Worm (Caenorhabditis elegans): ENCODE measurements around the gene C13C4.6.

The C13C4.6 gene

DNA sequence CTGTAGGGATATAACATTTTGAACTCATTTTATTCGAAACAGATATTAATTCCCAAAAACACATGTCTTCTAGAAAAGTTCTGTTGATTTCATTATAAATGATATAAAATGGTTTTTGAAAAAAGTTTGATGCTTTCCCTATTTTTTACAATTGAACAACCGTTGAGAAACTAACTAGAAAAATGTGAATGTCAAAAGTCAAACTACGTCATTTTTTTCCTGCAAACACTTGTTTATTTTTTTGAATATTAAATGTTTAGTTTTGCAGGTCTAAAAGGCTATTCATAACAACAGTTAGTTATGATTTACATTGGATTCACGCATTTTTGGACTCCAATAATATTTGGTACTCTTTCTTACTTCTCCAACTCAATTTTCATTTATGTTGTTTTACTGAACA is 41.5 kb downstream of the C13C4.6 start, which contains the start of gene srj-4:
TSS of gene srj-4 (plus strand) at position 301 of the 400 bp plus-strand sequence.
- TF ChIP-seq ces-1 (GFP tag; optimal IDR thresholded peaks at IDR 0.05) (no peak), mep-1 (tag; optimal IDR thresholded peaks at IDR 0.05) (no peak), lsy-2 (tag; optimal IDR thresholded peaks at IDR 0.05) (no peak), cnd-1 (tag; optimal IDR thresholded peaks at IDR 0.05) (no peak), drap-1 (GFP tag; optimal IDR thresholded peaks at IDR 0.05) (no peak), unc-120 (tag; optimal IDR thresholded peaks at IDR 0.05; ENCODE audit: poor library complexity, severe bottlenecking) (no peak), ceh-83 (GFP tag; optimal IDR thresholded peaks at IDR 0.05) (no peak), ham-2 (GFP tag; optimal IDR thresholded peaks at IDR 0.05) (no peak), lin-32 (GFP tag; optimal IDR thresholded peaks at IDR 0.05) (no peak), ceh-39 (tag; optimal IDR thresholded peaks at IDR 0.05) (no peak), zip-8 (tag; optimal IDR thresholded peaks at IDR 0.05) (no peak), elt-3 (tag; optimal IDR thresholded peaks at IDR 0.05) (no peak)

DNA sequence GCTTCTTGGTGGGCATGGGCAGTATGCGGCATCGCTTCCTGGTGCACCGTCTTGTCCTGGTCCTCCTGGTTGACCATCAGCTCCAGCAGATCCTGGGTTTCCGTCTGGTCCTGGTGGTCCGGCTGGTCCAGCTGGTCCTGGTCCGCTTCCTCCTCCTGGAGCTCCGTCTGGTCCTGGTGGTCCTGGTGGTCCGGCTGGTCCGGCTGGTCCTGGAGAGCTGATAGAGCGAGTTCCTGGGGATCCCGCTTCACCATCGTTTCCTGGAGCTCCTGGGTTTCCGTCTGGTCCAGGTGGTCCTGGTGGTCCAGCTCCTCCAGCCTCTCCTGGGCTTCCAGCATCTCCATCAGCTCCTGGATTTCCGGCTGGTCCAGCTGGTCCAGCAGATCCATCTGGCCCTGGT is 45.7 kb downstream of the C13C4.6 start:
- TF ChIP-seq unc-39 (tag; optimal IDR thresholded peaks at IDR 0.05) = no peak
- no peak for TF ChIP-seq ces-1 (GFP tag; optimal IDR thresholded peaks at IDR 0.05)
- no peak for TF ChIP-seq nhr-2 (tag; optimal IDR thresholded peaks at IDR 0.05)

DNA sequence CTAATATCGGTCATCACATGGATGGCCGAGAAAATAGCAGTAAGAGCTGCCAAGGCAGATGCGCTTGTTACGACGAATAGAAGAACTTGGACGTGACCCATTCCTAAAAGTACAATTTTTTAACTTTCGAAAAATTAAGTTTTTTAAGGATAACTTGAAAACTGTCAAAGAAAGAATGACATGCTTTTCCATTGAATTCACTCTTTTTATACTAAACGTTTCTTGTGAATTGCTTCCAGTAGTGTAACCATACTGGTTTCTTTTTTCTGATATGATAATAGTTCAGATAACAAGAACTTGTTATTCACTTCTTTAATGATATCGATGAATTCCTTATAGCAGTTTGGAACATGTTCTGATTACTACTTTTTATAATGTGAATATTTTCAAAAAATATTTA is 46.3 kb downstream of the C13C4.6 start, which contains the start of gene col-37:
TSS of gene col-37 (minus strand) at position 101 of the 400 bp plus-strand sequence.
- TF ChIP-seq flh-1 (GFP tag; optimal IDR thresholded peaks at IDR 0.05) (no peak), nhr-12 (tag; optimal IDR thresholded peaks at IDR 0.05) (no peak), sem-2 (GFP tag; optimal IDR thresholded peaks at IDR 0.05) (no peak), elt-3 (tag; optimal IDR thresholded peaks at IDR 0.05) (no peak), ham-2 (GFP tag; optimal IDR thresholded peaks at IDR 0.05) (no peak), nhr-28 (tag; optimal IDR thresholded peaks at IDR 0.05) (no peak), mab-5 (tag; optimal IDR thresholded peaks at IDR 0.05) (no peak), zip-8 (tag; optimal IDR thresholded peaks at IDR 0.05) (no peak), lin-13 (tag; optimal IDR thresholded peaks at IDR 0.05) (no peak), lsy-2 (tag; optimal IDR thresholded peaks at IDR 0.05) (no peak), ztf-11 (tag; optimal IDR thresholded peaks at IDR 0.05) (no peak), unc-120 (tag; optimal IDR thresholded peaks at IDR 0.05; ENCODE audit: poor library complexity, severe bottlenecking) (no peak)

DNA sequence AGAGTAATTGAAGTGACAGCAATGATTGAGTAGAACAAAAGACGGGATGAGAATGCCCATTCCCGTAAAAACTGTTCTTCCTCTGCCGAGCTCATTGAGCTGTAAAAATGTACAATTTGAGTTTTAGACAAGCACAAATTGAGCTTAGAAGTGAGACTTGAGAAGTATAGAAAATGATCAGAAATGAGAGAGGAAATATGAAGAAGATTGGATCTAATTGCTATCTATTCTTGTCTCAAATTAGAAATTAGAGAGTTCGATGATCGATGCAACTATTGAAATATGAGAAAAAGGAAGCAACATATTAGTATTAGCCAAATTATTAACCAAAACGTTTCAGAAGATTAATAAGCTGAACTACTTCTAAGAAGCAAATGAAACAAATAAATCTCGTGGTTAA is 48.7 kb downstream of the C13C4.6 start, which contains the start of gene ZK863.1:
TSS of gene ZK863.1 (minus strand) at position 101 of the 400 bp plus-strand sequence.
- TF ChIP-seq tbx-8 (GFP tag; optimal IDR thresholded peaks at IDR 0.05) (no peak), ces-1 (GFP tag; optimal IDR thresholded peaks at IDR 0.05) (no peak), ham-2 (GFP tag; optimal IDR thresholded peaks at IDR 0.05) (no peak), M03D4.4 (tag; optimal IDR thresholded peaks at IDR 0.05) (no peak), hlh-1 (tag; optimal IDR thresholded peaks at IDR 0.05) (no peak), sem-2 (GFP tag; optimal IDR thresholded peaks at IDR 0.05) (no peak), mep-1 (tag; optimal IDR thresholded peaks at IDR 0.05) (no peak), ceh-83 (GFP tag; optimal IDR thresholded peaks at IDR 0.05) (no peak), blmp-1 (tag; optimal IDR thresholded peaks at IDR 0.05) (no peak), nhr-76 (tag; optimal IDR thresholded peaks at IDR 0.05) (no peak), elt-3 (tag; optimal IDR thresholded peaks at IDR 0.05) (no peak), mls-2 (tag; optimal IDR thresholded peaks at IDR 0.05) (no peak), nhr-2 (tag; optimal IDR thresholded peaks at IDR 0.05) (no peak), cnd-1 (tag; optimal IDR thresholded peaks at IDR 0.05) (no peak), pha-4 (tag; optimal IDR thresholded peaks at IDR 0.05) (no peak), nhr-237 (tag; optimal IDR thresholded peaks at IDR 0.05) (no peak), mab-5 (tag; optimal IDR thresholded peaks at IDR 0.05) (no peak), lsy-2 (tag; optimal IDR thresholded peaks at IDR 0.05) (no peak), elt-1 (tag; optimal IDR thresholded peaks at IDR 0.05; ENCODE audit: borderline replicate concordance, insufficient read depth) (no peak)
